Fruit fly (Drosophila melanogaster) whole organism: ENCODE measurements around the gene Hat1.

Experiments
- EcR ChIP-seq, 2 experiments: fragments of >200 bp; optimal IDR thresholded peaks; 2 replicates each; lab custom pipeline; 2017; ENCODE audit warnings: missing biosample characterization in 2 of 2, missing genetic modification characterization in 2 of 2, missing genetic modification reagents in 2 of 2
- pan ChIP-seq: fragments of >200 bp; optimal IDR thresholded peaks from 2 replicates; lab custom pipeline; 2017
- usp ChIP-seq: fragments of >200 bp; optimal IDR thresholded peaks from 2 replicates; lab custom pipeline; 2017; ENCODE audit warnings: missing biosample characterization, missing genetic modification characterization, mixed read lengths

DNA sequence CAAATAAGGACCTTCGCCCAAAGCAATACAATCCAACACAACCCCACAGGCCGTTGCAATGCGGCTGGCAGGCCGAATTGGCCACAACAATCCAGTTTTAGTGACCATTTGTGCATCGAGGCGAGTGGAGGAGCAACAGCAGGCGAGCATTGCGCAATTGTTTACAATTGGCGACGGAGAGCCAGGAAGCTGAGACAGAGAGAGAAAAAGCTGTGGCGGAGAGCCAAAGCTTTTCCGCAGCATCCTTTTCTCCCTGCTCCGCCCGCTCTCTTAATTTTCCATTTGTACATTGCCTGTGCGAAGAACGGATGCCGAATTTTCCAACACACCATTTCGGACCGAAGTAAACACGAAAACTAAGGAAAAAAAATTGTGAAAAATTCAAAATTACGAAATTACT, 7.7 kb downstream of the Hat1 start, which contains the start of gene kat-60L1:
- no peak for TF ChIP-seq usp
- no peak for TF ChIP-seq pan (lab: Kevin White, UChicago)
- TF ChIP-seq EcR (GFP tag; optimal IDR thresholded peaks at IDR 0.05; lab: Kevin White, UChicago) = no peak
